Worm (Caenorhabditis elegans) whole organism, mixed stage, embryonic: ENCODE results near the gene C03B1.6.

Source experiments
- ceh-39 ChIP-seq: fragments of 150-350 bp; optimal IDR thresholded peaks from 2 replicates; lab custom pipeline; 2014; ENCODE audit warnings: missing biosample characterization, missing genetic modification characterization
- mep-1 ChIP-seq: fragments of 150-350 bp; optimal IDR thresholded peaks from 2 replicates; lab custom pipeline; 2017; ENCODE audit warnings: missing biosample characterization, missing genetic modification reagents, missing genetic modification characterization, inconsistent platforms
- nhr-12 ChIP-seq: fragments of 150-350 bp; optimal IDR thresholded peaks from 2 replicates; lab custom pipeline; 2014; ENCODE audit warnings: missing biosample characterization, missing genetic modification characterization
- nhr-28 ChIP-seq: fragments of 150-350 bp; optimal IDR thresholded peaks from 2 replicates; lab custom pipeline; 2014; ENCODE audit warnings: missing biosample characterization, missing genetic modification characterization
- nhr-76 ChIP-seq: sonication (generic microtip); optimal IDR thresholded peaks from 2 replicates; lab custom pipeline; 2017; ENCODE audit warnings: missing biosample characterization, missing genetic modification characterization
- pha-4 ChIP-seq: fragments of 150-350 bp; optimal IDR thresholded peaks from 2 replicates; lab custom pipeline; 2018; ENCODE audit warnings: missing biosample characterization, missing genetic modification reagents, missing genetic modification characterization
- snpc-4 ChIP-seq: fragments of 150-350 bp; optimal IDR thresholded peaks from 2 replicates; lab custom pipeline; 2014; ENCODE audit warnings: missing biosample characterization, missing genetic modification characterization
- sptf-1 ChIP-seq: sonication (generic microtip); optimal IDR thresholded peaks from 2 replicates; lab custom pipeline; 2017; ENCODE audit warnings: mild to moderate bottlenecking, missing genetic modification characterization, moderate library complexity, missing compliant biosample characterization
- tbx-8 ChIP-seq: fragments of 200-800 bp; sonication (Bioruptor generic); optimal IDR thresholded peaks from 2 replicates; lab custom pipeline; 2018; ENCODE audit warnings: mild to moderate bottlenecking, missing genetic modification characterization, moderate library complexity, missing compliant biosample characterization
- ztf-11 ChIP-seq: fragments of 150-350 bp; optimal IDR thresholded peaks from 2 replicates; lab custom pipeline; 2014; ENCODE audit warnings: missing biosample characterization, missing genetic modification characterization

- TF ChIP-seq ztf-11 (tag; lab: Kevin White, UChicago), result no peak
- no peak for TF ChIP-seq nhr-76 (tag; lab: Kevin White, UChicago)
- no peak for TF ChIP-seq sptf-1 (tag; lab: Kevin White, UChicago)
- no peak for TF ChIP-seq ceh-39 (tag; lab: Kevin White, UChicago)
- no peak for TF ChIP-seq snpc-4 (tag; lab: Kevin White, UChicago)
- no peak for TF ChIP-seq tbx-8 (GFP tag; lab: Kevin White, UChicago)
- TF ChIP-seq nhr-28 (tag; lab: Kevin White, UChicago), result no peak
- no peak for TF ChIP-seq pha-4 (tag; lab: Kevin White, UChicago)
- no peak for TF ChIP-seq nhr-12 (tag; lab: Kevin White, UChicago)
- TF ChIP-seq mep-1 (tag; lab: Kevin White, UChicago), result no peak
These were observed 3.6 kb downstream of the C03B1.6 start for ce11 chrX:6353763-6354162.
